Worm (Caenorhabditis elegans) whole organism, L3 larva: Measurements from ENCODE around the gene B0336.12.

Experiments used
- elt-2 ChIP-seq: sonication (generic microtip); optimal IDR thresholded peaks from 2 replicates; lab custom pipeline; 2016; ENCODE audit warnings: missing genetic modification reagents, mild to moderate bottlenecking, missing genetic modification characterization, missing compliant biosample characterization
- elt-3 ChIP-seq, 3 experiments: fragments of 150-350 bp in 1 of 3; sonication (generic microtip) in 2 of 3; optimal IDR thresholded peaks; 2 replicates in 2 of 3; 4 replicates in 1 of 3; lab custom pipeline; 2014 to 2017; ENCODE audit warnings: missing biosample characterization in 3 of 3, missing genetic modification characterization in 3 of 3
- mml-1 ChIP-seq: fragments of 150-350 bp; sonication (generic microtip); optimal IDR thresholded peaks from 3 replicates; lab custom pipeline; 2014; ENCODE audit warnings: missing biosample characterization, missing genetic modification characterization
- nfya-1 ChIP-seq: sonication (generic microtip); optimal IDR thresholded peaks from 2 replicates; lab custom pipeline; 2017; ENCODE audit warnings: missing genetic modification characterization, mild to moderate bottlenecking, missing compliant biosample characterization, antibody characterized with exemption, moderate library complexity; ENCODE audit not compliant: insufficient read depth
- sea-2 ChIP-seq: fragments of 150-350 bp; sonication (generic microtip); optimal IDR thresholded peaks from 4 replicates; lab custom pipeline; 2014; ENCODE audit warnings: missing biosample characterization, missing genetic modification reagents, missing genetic modification characterization
- unc-62 ChIP-seq: fragments of 150-350 bp; sonication (generic microtip); optimal IDR thresholded peaks from 4 replicates; lab custom pipeline; 2014; ENCODE audit warnings: missing biosample characterization, missing genetic modification reagents, missing genetic modification characterization

- TF ChIP-seq elt-2 (tag; lab: Kevin White, UChicago) (no peak), nfya-1 (no peak), mml-1 (no peak), elt-3 (tag; optimal IDR thresholded peaks at IDR 0.05; lab: Kevin White, UChicago) (no peak), unc-62 (no peak), sea-2 (no peak)
Observed at ce11 chrIII:5663933-5664332, 46.0 kb downstream of the B0336.12 start, which contains the start of gene par-3.
